Worm (Caenorhabditis elegans) whole organism, late embryonic: ENCODE data around the gene C31E10.6.

ENCODE experiments used
- C08G9.2 ChIP-seq: sonication (generic microtip); optimal IDR thresholded peaks from 2 replicates; lab custom pipeline; 2016; ENCODE audit warnings: mild to moderate bottlenecking, missing genetic modification characterization, moderate library complexity, missing compliant biosample characterization
- C38D4.7 ChIP-seq: fragments of 200-800 bp; sonication (Bioruptor generic); optimal IDR thresholded peaks from 2 replicates; lab custom pipeline; 2018; ENCODE audit warnings: mild to moderate bottlenecking, missing genetic modification characterization, moderate library complexity, missing compliant biosample characterization
- K09A11.1 ChIP-seq: sonication (generic microtip); optimal IDR thresholded peaks from 2 replicates; lab custom pipeline; 2017; ENCODE audit warnings: antibody characterized with exemption, mild to moderate bottlenecking, missing genetic modification characterization, missing compliant biosample characterization; ENCODE audit not compliant: insufficient read depth
- Y22D7AL.16 ChIP-seq: sonication (generic microtip); optimal IDR thresholded peaks from 2 replicates; lab custom pipeline; 2016; ENCODE audit warnings: missing genetic modification characterization, missing compliant biosample characterization
- ahr-1 ChIP-seq: sonication (generic microtip); optimal IDR thresholded peaks from 2 replicates; lab custom pipeline; 2016; ENCODE audit warnings: missing genetic modification characterization, missing compliant biosample characterization
- ama-1 ChIP-seq: fragments of 150-350 bp; optimal IDR thresholded peaks from 2 replicates; lab custom pipeline; 2014
- ceh-19 ChIP-seq: fragments of 200-800 bp; sonication (Bioruptor generic); optimal IDR thresholded peaks from 2 replicates; lab custom pipeline; 2018; ENCODE audit warnings: mild to moderate bottlenecking, missing genetic modification characterization, missing compliant biosample characterization
- ceh-24 ChIP-seq: sonication (generic microtip); optimal IDR thresholded peaks from 2 replicates; lab custom pipeline; 2016; ENCODE audit warnings: mild to moderate bottlenecking, missing genetic modification characterization, missing compliant biosample characterization
- ceh-30 ChIP-seq: fragments of 150-350 bp; optimal IDR thresholded peaks from 2 replicates; lab custom pipeline; 2014; ENCODE audit warnings: missing biosample characterization, missing genetic modification characterization
- ceh-31 ChIP-seq: sonication (generic microtip); optimal IDR thresholded peaks from 2 replicates; lab custom pipeline; 2016; ENCODE audit warnings: missing genetic modification characterization, missing compliant biosample characterization
- ceh-34 ChIP-seq: sonication (generic microtip); optimal IDR thresholded peaks from 2 replicates; lab custom pipeline; 2016; ENCODE audit warnings: mild to moderate bottlenecking, missing genetic modification characterization, missing compliant biosample characterization
- ceh-45 ChIP-seq: fragments of 200-800 bp; sonication (Bioruptor generic); IDR thresholded peaks from 2 replicates; pipeline ENCODE4 v1.3.6; 2022; ENCODE audit warnings: missing genetic modification reagents, missing genetic modification characterization, missing compliant biosample characterization
- ceh-48 ChIP-seq: sonication (generic microtip); optimal IDR thresholded peaks from 2 replicates; lab custom pipeline; 2016; ENCODE audit warnings: missing genetic modification characterization, inconsistent platforms, missing compliant biosample characterization
- ceh-6 ChIP-seq: fragments of 200-800 bp; sonication (Bioruptor generic); optimal IDR thresholded peaks from 2 replicates; lab custom pipeline; 2018; ENCODE audit warnings: mild to moderate bottlenecking, missing genetic modification characterization, missing compliant biosample characterization
- ceh-9 ChIP-seq: sonication (generic microtip); optimal IDR thresholded peaks from 2 replicates; lab custom pipeline; 2016; ENCODE audit warnings: mild to moderate bottlenecking, missing genetic modification characterization, inconsistent platforms, missing compliant biosample characterization
- dmd-4 ChIP-seq: sonication (generic microtip); optimal IDR thresholded peaks from 2 replicates; lab custom pipeline; 2016; ENCODE audit warnings: borderline replicate concordance, missing genetic modification characterization, missing compliant biosample characterization
- dve-1 ChIP-seq: sonication (generic microtip); optimal IDR thresholded peaks from 2 replicates; lab custom pipeline; 2017; ENCODE audit warnings: antibody characterized with exemption, mild to moderate bottlenecking, missing genetic modification characterization, missing compliant biosample characterization
- elt-2 ChIP-seq: sonication (generic microtip); optimal IDR thresholded peaks from 2 replicates; lab custom pipeline; 2016; ENCODE audit warnings: missing genetic modification reagents, missing genetic modification characterization, missing compliant biosample characterization
- ets-4 ChIP-seq: sonication (generic microtip); optimal IDR thresholded peaks from 2 replicates; lab custom pipeline; 2016; ENCODE audit warnings: missing genetic modification characterization, missing compliant biosample characterization
- fax-1 ChIP-seq: sonication (generic microtip); optimal IDR thresholded peaks from 2 replicates; lab custom pipeline; 2016; ENCODE audit warnings: missing genotype, missing genetic modification characterization, missing compliant biosample characterization
- gmeb-2 ChIP-seq: sonication (generic microtip); optimal IDR thresholded peaks from 2 replicates; lab custom pipeline; 2016; ENCODE audit warnings: missing genetic modification characterization, inconsistent platforms, missing compliant biosample characterization
- hlh-30 ChIP-seq: sonication (generic microtip); optimal IDR thresholded peaks from 2 replicates; lab custom pipeline; 2017; ENCODE audit warnings: antibody characterized with exemption, missing genetic modification characterization, missing compliant biosample characterization; ENCODE audit not compliant: insufficient read depth
- nfya-1 ChIP-seq: sonication (generic microtip); optimal IDR thresholded peaks from 2 replicates; lab custom pipeline; 2017; ENCODE audit warnings: missing genetic modification characterization, mild to moderate bottlenecking, missing compliant biosample characterization, antibody characterized with exemption, moderate library complexity
- odd-2 ChIP-seq: sonication (generic microtip); optimal IDR thresholded peaks from 2 replicates; lab custom pipeline; 2017; ENCODE audit warnings: antibody characterized with exemption, mild to moderate bottlenecking, missing genetic modification characterization, missing compliant biosample characterization
- pat-9 ChIP-seq: fragments of 200-800 bp; sonication (Bioruptor generic); optimal IDR thresholded peaks from 2 replicates; lab custom pipeline; 2018; ENCODE audit warnings: mild to moderate bottlenecking, missing genetic modification characterization, moderate library complexity, missing compliant biosample characterization
- pax-1 ChIP-seq: fragments of 150-350 bp; optimal IDR thresholded peaks from 2 replicates; lab custom pipeline; 2014; ENCODE audit warnings: missing biosample characterization, missing genetic modification characterization
- pqm-1 ChIP-seq: sonication (generic microtip); optimal IDR thresholded peaks from 2 replicates; lab custom pipeline; 2016; ENCODE audit warnings: missing genetic modification characterization, missing compliant biosample characterization
- pros-1 ChIP-seq: fragments of 150-350 bp; optimal IDR thresholded peaks from 2 replicates; lab custom pipeline; 2014; ENCODE audit warnings: missing biosample characterization, missing genetic modification reagents, missing genetic modification characterization
- ref-2 ChIP-seq: sonication (generic microtip); optimal IDR thresholded peaks from 2 replicates; lab custom pipeline; 2016; ENCODE audit warnings: missing genetic modification characterization, missing compliant biosample characterization
- rnt-1 ChIP-seq: sonication (generic microtip); optimal IDR thresholded peaks from 2 replicates; lab custom pipeline; 2016; ENCODE audit warnings: missing genetic modification characterization, missing compliant biosample characterization
- sox-2 ChIP-seq: fragments of 200-800 bp; sonication (Bioruptor generic); IDR thresholded peaks from 2 replicates; pipeline ENCODE4 v1.3.6; 2022; ENCODE audit warnings: missing genetic modification reagents, missing genetic modification characterization, missing compliant biosample characterization
- sox-4 ChIP-seq: sonication (generic microtip); optimal IDR thresholded peaks from 2 replicates; lab custom pipeline; 2017; ENCODE audit warnings: mild to moderate bottlenecking, missing genetic modification characterization, inconsistent platforms, missing compliant biosample characterization
- syd-9 ChIP-seq: sonication (generic microtip); optimal IDR thresholded peaks from 2 replicates; lab custom pipeline; 2016; ENCODE audit warnings: mild to moderate bottlenecking, missing genetic modification characterization, moderate library complexity, missing compliant biosample characterization
- tbx-2 ChIP-seq: sonication (generic microtip); optimal IDR thresholded peaks from 2 replicates; lab custom pipeline; 2016; ENCODE audit warnings: missing genetic modification characterization, missing compliant biosample characterization
- tbx-7 ChIP-seq: sonication (generic microtip); optimal IDR thresholded peaks from 2 replicates; lab custom pipeline; 2016; ENCODE audit warnings: missing genotype, missing genetic modification characterization, missing compliant biosample characterization
- unc-42 ChIP-seq: sonication (generic microtip); optimal IDR thresholded peaks from 2 replicates; lab custom pipeline; 2016; ENCODE audit warnings: missing genotype, missing genetic modification characterization, missing compliant biosample characterization
- unc-55 ChIP-seq: sonication (generic microtip); optimal IDR thresholded peaks from 2 replicates; lab custom pipeline; 2017; ENCODE audit warnings: missing biosample characterization, missing genetic modification reagents, missing genetic modification characterization
- unc-86 ChIP-seq: sonication (generic microtip); optimal IDR thresholded peaks from 2 replicates; lab custom pipeline; 2016; ENCODE audit warnings: missing genetic modification characterization, missing compliant biosample characterization
- ztf-16 ChIP-seq: sonication (generic microtip); optimal IDR thresholded peaks from 2 replicates; lab custom pipeline; 2017; ENCODE audit warnings: missing genetic modification characterization, missing compliant biosample characterization

C31E10.6 gene

ce11 chrX:14029392-14029791 lies 33.3 kb downstream of the C31E10.6 start:
- TF ChIP-seq K09A11.1 (tag; lab: Kevin White, UChicago) (no peak), ahr-1 (tag; lab: Kevin White, UChicago) (no peak), fax-1 (tag; lab: Kevin White, UChicago) (no peak), sox-2 (no peak), unc-55 (GFP tag; lab: Kevin White, UChicago) (no peak), pqm-1 (tag; lab: Kevin White, UChicago) (no peak), dve-1 (tag; lab: Kevin White, UChicago) (no peak), elt-2 (no peak), Y22D7AL.16 (tag; lab: Kevin White, UChicago) (no peak), ref-2 (tag; lab: Kevin White, UChicago) (no peak), pax-1 (no peak), ceh-31 (tag; lab: Kevin White, UChicago) (no peak), gmeb-2 (no peak), C38D4.7 (GFP tag; lab: Kevin White, UChicago) (no peak), ceh-48 (tag; lab: Kevin White, UChicago) (no peak), ceh-6 (GFP tag; lab: Kevin White, UChicago) (no peak), hlh-30 (tag; lab: Kevin White, UChicago) (no peak)

- TF ChIP-seq unc-42 (tag; lab: Kevin White, UChicago) (peak; percentile 64), unc-55 (GFP tag; lab: Kevin White, UChicago) (no peak)
Measured at ce11 chrX:14029872-14030271, 33.7 kb downstream of the C31E10.6 start.

- TF ChIP-seq tbx-7 (tag; lab: Kevin White, UChicago) (no peak), ahr-1 (tag; lab: Kevin White, UChicago) (no peak), ceh-31 (tag; lab: Kevin White, UChicago) (no peak), ceh-9 (no peak), ztf-16 (tag; lab: Kevin White, UChicago) (no peak), rnt-1 (tag; lab: Kevin White, UChicago) (no peak), odd-2 (tag; lab: Kevin White, UChicago) (no peak), syd-9 (no peak), ceh-45 (GFP tag; lab: Robert Waterston, UW) (no peak), unc-86 (tag; lab: Kevin White, UChicago) (no peak), fax-1 (tag; lab: Kevin White, UChicago) (no peak), C08G9.2 (tag; lab: Kevin White, UChicago) (no peak)
Measured at ce11 chrX:14030524-14030923, 34.4 kb downstream of the C31E10.6 start.

DNA sequence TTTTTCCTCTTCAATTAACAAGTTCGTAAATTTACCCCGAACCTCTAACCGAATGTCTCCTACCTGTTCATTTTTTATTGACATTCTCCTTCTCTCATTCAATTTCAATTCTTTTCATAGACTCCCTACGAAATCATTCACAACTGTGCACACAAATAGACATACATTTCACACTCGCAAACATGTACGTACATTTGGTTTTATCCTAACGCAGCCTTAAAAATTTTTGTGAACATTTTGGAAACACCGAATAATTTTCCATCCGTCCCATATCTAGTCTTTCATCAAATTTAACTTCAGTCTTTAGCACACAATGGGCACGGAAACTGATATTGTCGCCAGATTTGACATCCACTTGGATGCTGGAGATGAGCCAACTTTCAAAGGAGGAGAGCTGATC lies 37.4 kb downstream of the C31E10.6 start, which contains the start of gene arrd-25:
TSS of gene arrd-25 (plus strand) at position 301 of the 400 bp plus-strand sequence.
- no peak for TF ChIP-seq dmd-4 (tag; lab: Kevin White, UChicago)
- TF ChIP-seq ceh-34 (tag; lab: Kevin White, UChicago) = no peak
- no peak for TF ChIP-seq pros-1 (tag; lab: Kevin White, UChicago)
- no peak for TF ChIP-seq ets-4
- TF ChIP-seq ceh-19 (GFP tag; lab: Kevin White, UChicago) = no peak
- TF ChIP-seq ceh-30 (tag; lab: Kevin White, UChicago) = no peak
- TF ChIP-seq ama-1 (lab: Kevin White, UChicago) = no peak
- no peak for TF ChIP-seq tbx-2 (tag; lab: Kevin White, UChicago)
- TF ChIP-seq elt-2 = no peak

ce11 chrX:14039293-14039692 lies 43.2 kb downstream of the C31E10.6 start:
- peak; percentile 1 for TF ChIP-seq nfya-1 (tag; lab: Kevin White, UChicago)
- TF ChIP-seq unc-55 (GFP tag; lab: Kevin White, UChicago) = peak; percentile 31
- no peak for TF ChIP-seq ceh-24 (tag; lab: Kevin White, UChicago)
- TF ChIP-seq elt-2 = no peak
- no peak for TF ChIP-seq ceh-9
- no peak for TF ChIP-seq pat-9
- TF ChIP-seq sox-4 (tag; lab: Kevin White, UChicago) = no peak
